Worm (Caenorhabditis elegans) whole organism, young adult: ENCODE measurements around the gene cif-1.

Experiments used
- B0261.1 ChIP-seq: sonication (generic microtip); optimal IDR thresholded peaks from 2 replicates; lab custom pipeline; 2016; ENCODE audit warnings: mild to moderate bottlenecking, missing genetic modification characterization, moderate library complexity, missing compliant biosample characterization
- C17E4.6 ChIP-seq: fragments of 200-800 bp; sonication (Bioruptor generic); IDR thresholded peaks from 2 replicates; pipeline ENCODE4 v1.3.6; 2022; ENCODE audit warnings: missing genetic modification reagents, missing genetic modification characterization, missing compliant biosample characterization
- F10E7.11 ChIP-seq: sonication (generic microtip); optimal IDR thresholded peaks from 2 replicates; lab custom pipeline; 2017; ENCODE audit warnings: mild to moderate bottlenecking, missing genetic modification characterization, moderate library complexity, missing compliant biosample characterization
- F33H1.4 ChIP-seq: fragments of 200-800 bp; sonication (Bioruptor generic); IDR thresholded peaks from 2 replicates; pipeline ENCODE4 v1.3.6; 2022; ENCODE audit warnings: missing genetic modification reagents, missing genetic modification characterization, missing compliant biosample characterization
- F37B4.10 ChIP-seq: fragments of 200-800 bp; sonication (Bioruptor generic); IDR thresholded peaks from 2 replicates; pipeline ENCODE4 v1.3.6; 2022; ENCODE audit warnings: missing genetic modification characterization, missing compliant biosample characterization
- F49E8.2 ChIP-seq: sonication (generic microtip); optimal IDR thresholded peaks from 3 replicates; lab custom pipeline; 2017; ENCODE audit warnings: missing genetic modification characterization, mild to moderate bottlenecking, missing compliant biosample characterization, antibody characterized with exemption, moderate library complexity; ENCODE audit not compliant: insufficient read depth
- F52B5.7 ChIP-seq: sonication (generic microtip); optimal IDR thresholded peaks from 2 replicates; lab custom pipeline; 2016; ENCODE audit warnings: mild to moderate bottlenecking, missing genetic modification characterization, missing compliant biosample characterization
- F57A8.1 ChIP-seq: fragments of 200-800 bp; sonication (Bioruptor generic); optimal IDR thresholded peaks from 2 replicates; lab custom pipeline; 2018; ENCODE audit warnings: mild to moderate bottlenecking, missing genetic modification characterization, moderate library complexity, missing compliant biosample characterization
- T07F8.4 ChIP-seq: sonication (generic microtip); optimal IDR thresholded peaks from 2 replicates; lab custom pipeline; 2016; ENCODE audit warnings: mild to moderate bottlenecking, missing genetic modification characterization, moderate library complexity, missing compliant biosample characterization
- Y53G8AR.9 ChIP-seq: fragments of 200-800 bp; sonication (Bioruptor generic); conservative IDR thresholded peaks from 2 replicates; pipeline ENCODE4 v1.3.6; 2022; ENCODE audit warnings: missing genetic modification reagents, missing genetic modification characterization, missing compliant biosample characterization
- Y95B8A.8 ChIP-seq: fragments of 200-800 bp; sonication (Bioruptor generic); IDR thresholded peaks from 2 replicates; pipeline ENCODE4 v1.3.6; 2022; ENCODE audit warnings: missing genetic modification reagents, missing genetic modification characterization, missing compliant biosample characterization
- ZK185.1 ChIP-seq: sonication (generic microtip); optimal IDR thresholded peaks from 2 replicates; lab custom pipeline; 2016; ENCODE audit warnings: mild to moderate bottlenecking, missing genetic modification characterization, missing compliant biosample characterization; ENCODE audit not compliant: poor library complexity, severe bottlenecking
- akir-1 ChIP-seq: fragments of 200-800 bp; sonication (Bioruptor generic); optimal IDR thresholded peaks from 2 replicates; lab custom pipeline; 2018; ENCODE audit warnings: mild to moderate bottlenecking, missing genetic modification characterization, moderate library complexity, missing compliant biosample characterization
- ama-1 ChIP-seq, 3 experiments: fragments of 150-350 bp in 1 of 3; sonication (generic microtip) in 2 of 3; optimal IDR thresholded peaks; 2 replicates each; lab custom pipeline; 2014 to 2018; ENCODE audit warnings: missing biosample characterization in 2 of 3, missing genetic modification characterization in 2 of 3, missing genetic modification reagents in 2 of 3
- attf-6 ChIP-seq: fragments of 200-800 bp; sonication (Bioruptor generic); IDR thresholded peaks from 2 replicates; pipeline ENCODE4 v1.3.6; 2022; ENCODE audit warnings: missing genetic modification reagents, missing genetic modification characterization, missing compliant biosample characterization
- ccch-3 ChIP-seq: fragments of 200-800 bp; sonication (Bioruptor generic); optimal IDR thresholded peaks from 2 replicates; lab custom pipeline; 2018; ENCODE audit warnings: mild to moderate bottlenecking, missing genetic modification characterization, missing compliant biosample characterization
- cebp-2 ChIP-seq: fragments of 200-800 bp; sonication (Bioruptor generic); IDR thresholded peaks from 2 replicates; pipeline ENCODE4 v1.3.6; 2022; ENCODE audit warnings: missing genetic modification characterization, missing compliant biosample characterization
- ceh-27 ChIP-seq: fragments of 200-800 bp; sonication (Bioruptor generic); optimal IDR thresholded peaks from 2 replicates; lab custom pipeline; 2018; ENCODE audit warnings: mild to moderate bottlenecking, missing genetic modification characterization, moderate library complexity, missing compliant biosample characterization
- ceh-40 ChIP-seq: fragments of 200-800 bp; sonication (Bioruptor generic); IDR thresholded peaks from 2 replicates; pipeline ENCODE4 v1.3.6; 2022; ENCODE audit warnings: missing genetic modification characterization, missing compliant biosample characterization
- ceh-58 ChIP-seq: fragments of 200-800 bp; sonication (Bioruptor generic); IDR thresholded peaks from 2 replicates; pipeline ENCODE4 v1.3.6; 2022; ENCODE audit warnings: missing genetic modification characterization, missing compliant biosample characterization
- chd-7 ChIP-seq: sonication (generic microtip); optimal IDR thresholded peaks from 2 replicates; lab custom pipeline; 2016; ENCODE audit warnings: mild to moderate bottlenecking, missing genetic modification characterization, moderate library complexity, missing compliant biosample characterization
- die-1 ChIP-seq: sonication (generic microtip); optimal IDR thresholded peaks from 2 replicates; lab custom pipeline; 2016; ENCODE audit warnings: missing genotype, mild to moderate bottlenecking, missing genetic modification characterization, missing compliant biosample characterization
- dox-1 ChIP-seq: fragments of 200-800 bp; sonication (Bioruptor generic); IDR thresholded peaks from 2 replicates; pipeline ENCODE4 v1.3.6; 2022; ENCODE audit warnings: missing genetic modification reagents, missing genetic modification characterization, missing compliant biosample characterization
- egl-44 ChIP-seq: fragments of 200-800 bp; sonication (Bioruptor generic); IDR thresholded peaks from 2 replicates; pipeline ENCODE4 v1.3.6; 2022; ENCODE audit warnings: missing genetic modification reagents, missing genetic modification characterization, missing compliant biosample characterization
- egrh-3 ChIP-seq: fragments of 200-800 bp; sonication (Bioruptor generic); IDR thresholded peaks from 2 replicates; pipeline ENCODE4 v1.3.6; 2022; ENCODE audit warnings: missing genetic modification reagents, missing genetic modification characterization, missing compliant biosample characterization
- ekl-4 ChIP-seq: fragments of 200-800 bp; sonication (Bioruptor generic); IDR thresholded peaks from 2 replicates; pipeline ENCODE4 v1.3.6; 2022; ENCODE audit warnings: missing genetic modification reagents, missing genetic modification characterization, missing compliant biosample characterization
- ets-4 ChIP-seq: fragments of 200-800 bp; sonication (Bioruptor generic); optimal IDR thresholded peaks from 2 replicates; lab custom pipeline; 2018; ENCODE audit warnings: mild to moderate bottlenecking, missing genetic modification characterization, missing compliant biosample characterization
- fkh-3 ChIP-seq: sonication (generic microtip); optimal IDR thresholded peaks from 2 replicates; lab custom pipeline; 2016; ENCODE audit warnings: mild to moderate bottlenecking, missing genetic modification characterization, missing compliant biosample characterization
- gei-17 ChIP-seq: fragments of 200-800 bp; sonication (Bioruptor generic); optimal IDR thresholded peaks from 2 replicates; lab custom pipeline; 2018; ENCODE audit warnings: mild to moderate bottlenecking, missing genetic modification characterization, missing compliant biosample characterization
- lin-26 ChIP-seq: fragments of 200-800 bp; sonication (Bioruptor generic); IDR thresholded peaks from 2 replicates; pipeline ENCODE4 v1.3.6; 2022; ENCODE audit warnings: missing genetic modification reagents, missing genetic modification characterization, missing compliant biosample characterization
- lin-54 ChIP-seq: fragments of 200-800 bp; sonication (Bioruptor generic); optimal IDR thresholded peaks from 2 replicates; lab custom pipeline; 2018; ENCODE audit warnings: mild to moderate bottlenecking, missing genetic modification characterization, missing compliant biosample characterization
- lsy-27 ChIP-seq: sonication (generic microtip); optimal IDR thresholded peaks from 2 replicates; lab custom pipeline; 2017; ENCODE audit warnings: missing genetic modification characterization, mild to moderate bottlenecking, missing compliant biosample characterization, antibody characterized with exemption, missing genotype, borderline replicate concordance; ENCODE audit not compliant: insufficient read depth
- madf-6 ChIP-seq: fragments of 200-800 bp; sonication (Bioruptor generic); IDR thresholded peaks from 2 replicates; pipeline ENCODE4 v1.3.6; 2022; ENCODE audit warnings: missing genetic modification reagents, missing genetic modification characterization, missing compliant biosample characterization
- mcd-1 ChIP-seq: fragments of 200-800 bp; sonication (Bioruptor generic); IDR thresholded peaks from 2 replicates; pipeline ENCODE4 v1.3.6; 2022; ENCODE audit warnings: missing genetic modification reagents, missing genetic modification characterization, missing compliant biosample characterization
- mes-4 ChIP-seq: sonication (generic microtip); optimal IDR thresholded peaks from 2 replicates; lab custom pipeline; 2016; ENCODE audit warnings: missing genotype, missing genetic modification characterization, missing compliant biosample characterization
- repo-1 ChIP-seq: sonication (generic microtip); optimal IDR thresholded peaks from 2 replicates; lab custom pipeline; 2017; ENCODE audit warnings: mild to moderate bottlenecking, missing genetic modification characterization, missing compliant biosample characterization
- sea-2 ChIP-seq: fragments of 200-800 bp; sonication (Bioruptor generic); IDR thresholded peaks from 2 replicates; pipeline ENCODE4 v1.3.6; 2022; ENCODE audit warnings: missing genetic modification characterization, missing compliant biosample characterization
- snpc-1.3 ChIP-seq: sonication (generic microtip); optimal IDR thresholded peaks from 2 replicates; lab custom pipeline; 2017; ENCODE audit warnings: missing genetic modification characterization, mild to moderate bottlenecking, missing compliant biosample characterization, antibody characterized with exemption, moderate library complexity, missing genotype, missing genetic modification reagents; ENCODE audit not compliant: insufficient read depth
- snpc-3.4 ChIP-seq: sonication (generic microtip); optimal IDR thresholded peaks from 2 replicates; lab custom pipeline; 2017; ENCODE audit warnings: missing genetic modification characterization, mild to moderate bottlenecking, missing compliant biosample characterization, antibody characterized with exemption, moderate library complexity, missing genotype, missing genetic modification reagents
- sptf-2 ChIP-seq: fragments of 200-800 bp; sonication (Bioruptor generic); optimal IDR thresholded peaks from 2 replicates; lab custom pipeline; 2018; ENCODE audit warnings: mild to moderate bottlenecking, missing genetic modification characterization, missing compliant biosample characterization
- tbp1 ChIP-seq: fragments of 200-800 bp; sonication (Bioruptor generic); optimal IDR thresholded peaks from 2 replicates; lab custom pipeline; 2018; ENCODE audit warnings: mild to moderate bottlenecking, missing genetic modification characterization, missing compliant biosample characterization
- tlf-1 ChIP-seq: fragments of 200-800 bp; sonication (Bioruptor generic); optimal IDR thresholded peaks from 2 replicates; lab custom pipeline; 2018; ENCODE audit warnings: mild to moderate bottlenecking, missing genetic modification characterization, missing compliant biosample characterization
- unc-62 ChIP-seq: fragments of 150-350 bp; optimal IDR thresholded peaks from 2 replicates; lab custom pipeline; 2014; ENCODE audit warnings: missing biosample characterization, missing genetic modification reagents, missing genetic modification characterization
- xnd-1 ChIP-seq: sonication (generic microtip); optimal IDR thresholded peaks from 2 replicates; lab custom pipeline; 2016; ENCODE audit warnings: missing genotype, missing genetic modification reagents, missing genetic modification characterization, missing compliant biosample characterization
- zfh-2 ChIP-seq: fragments of 200-800 bp; sonication (Bioruptor generic); conservative IDR thresholded peaks from 2 replicates; pipeline ENCODE4 v1.3.6; 2022; ENCODE audit warnings: missing genetic modification reagents, missing genetic modification characterization, missing compliant biosample characterization
- ztf-18 ChIP-seq: sonication (generic microtip); optimal IDR thresholded peaks from 2 replicates; lab custom pipeline; 2016; ENCODE audit warnings: missing genotype, mild to moderate bottlenecking, missing genetic modification characterization, missing compliant biosample characterization
- ztf-22 ChIP-seq: fragments of 200-800 bp; sonication (Bioruptor generic); optimal IDR thresholded peaks from 2 replicates; lab custom pipeline; 2018; ENCODE audit warnings: mild to moderate bottlenecking, missing genetic modification characterization, moderate library complexity, missing compliant biosample characterization
- ztf-26 ChIP-seq: sonication (generic microtip); optimal IDR thresholded peaks from 2 replicates; lab custom pipeline; 2017; ENCODE audit warnings: missing genetic modification characterization, missing compliant biosample characterization
- ztf-3 ChIP-seq: fragments of 200-800 bp; sonication (Bioruptor generic); optimal IDR thresholded peaks from 2 replicates; lab custom pipeline; 2018; ENCODE audit warnings: mild to moderate bottlenecking, missing genetic modification characterization, missing compliant biosample characterization

cif-1 gene

ce11 chrIV:4710459-4710858, at the start of gene cif-1:
TSS of gene cif-1 (minus strand) at chrIV:4710755.
- 0 out of 2 replicates have a peak, but pooled peaks have one; percentile 36 for TF ChIP-seq ceh-58 (GFP tag; lab: Robert Waterston, UW)
- TF ChIP-seq Y53G8AR.9 (GFP tag; lab: Robert Waterston, UW): no peak
- no peak for TF ChIP-seq F49E8.2 (tag; lab: Kevin White, UChicago)
- TF ChIP-seq F57A8.1: no peak
- TF ChIP-seq B0261.1: no peak
- no peak for TF ChIP-seq ztf-26
- no peak for TF ChIP-seq F37B4.10 (GFP tag; lab: Robert Waterston, UW)
- TF ChIP-seq unc-62 (GFP tag; lab: Kevin White, UChicago): no peak
- TF ChIP-seq zfh-2: peak; percentile 77
- TF ChIP-seq lsy-27: no peak
- 0 out of 2 replicates have a peak, but pooled peaks have one; percentile 53 for TF ChIP-seq lin-26 (GFP tag; lab: Robert Waterston, UW)
- peak; percentile 55 for TF ChIP-seq chd-7 (tag; lab: Kevin White, UChicago)
- TF ChIP-seq F10E7.11: no peak
- TF ChIP-seq ets-4: no peak
- TF ChIP-seq dox-1 (GFP tag; lab: Robert Waterston, UW): peak; percentile 53; the same call in 1 of the 2 replicates
- no peak for TF ChIP-seq ama-1 (optimal IDR thresholded peaks at IDR 0.05; lab: Kevin White, UChicago)
- no peak for TF ChIP-seq ama-1 (GFP tag; optimal IDR thresholded peaks at IDR 0.05; lab: Kevin White, UChicago)
- TF ChIP-seq ekl-4: peak; percentile 46; the same call in 1 of the 2 replicates
- TF ChIP-seq snpc-3.4: no peak
- no peak for TF ChIP-seq C17E4.6 (GFP tag; lab: Robert Waterston, UW)
- TF ChIP-seq egrh-3: no peak
- TF ChIP-seq ccch-3 (GFP tag; lab: Kevin White, UChicago): no peak
- no peak for TF ChIP-seq ztf-22 (GFP tag; lab: Kevin White, UChicago)
- peak; percentile 53 for TF ChIP-seq madf-6 (GFP tag; lab: Robert Waterston, UW)
- no peak for TF ChIP-seq cebp-2 (GFP tag; lab: Robert Waterston, UW)
- TF ChIP-seq tlf-1 (GFP tag; lab: Kevin White, UChicago): no peak
- TF ChIP-seq ceh-40 (GFP tag; lab: Robert Waterston, UW): no peak
- no peak for TF ChIP-seq lin-54 (GFP tag; lab: Kevin White, UChicago)
- peak; percentile 18 for TF ChIP-seq mes-4 (tag; lab: Kevin White, UChicago)
- TF ChIP-seq F52B5.7 (tag; lab: Kevin White, UChicago): peak; percentile 71
- peak; percentile 34 for TF ChIP-seq mcd-1 (GFP tag; lab: Robert Waterston, UW)
- peak; percentile 0 for TF ChIP-seq xnd-1
- TF ChIP-seq ZK185.1 (tag; lab: Kevin White, UChicago): no peak
- TF ChIP-seq egl-44 (GFP tag; lab: Robert Waterston, UW): no peak
- TF ChIP-seq ztf-18 (tag; lab: Kevin White, UChicago): no peak
- no peak for TF ChIP-seq ztf-3 (GFP tag; lab: Kevin White, UChicago)
- TF ChIP-seq, all 124 proteins: peak for 11

DNA sequence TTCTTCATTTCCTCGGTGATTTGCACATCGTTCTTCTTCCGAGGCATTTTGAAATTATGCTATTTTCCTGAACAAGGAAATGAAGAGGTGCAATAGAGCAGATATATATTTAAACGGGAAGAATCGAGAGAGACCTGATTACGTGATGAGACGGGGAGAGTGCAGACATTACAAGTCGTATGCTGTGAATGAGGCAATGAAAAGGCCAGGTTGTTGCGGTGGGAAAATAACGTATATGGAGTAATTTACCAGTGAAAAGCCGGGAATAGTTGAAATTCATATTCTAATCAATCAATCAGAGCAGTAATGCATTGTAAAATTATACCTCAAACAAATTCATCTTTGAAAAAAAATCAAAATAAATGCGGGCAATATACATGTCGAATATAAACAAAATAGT, 48.1 kb upstream of the cif-1 start, which contains the start of gene Y17G9B.8:
Y17G9B.8 (minus strand) TSS at position 182 of the 400 bp plus-strand sequence.
- TF ChIP-seq repo-1 (tag; lab: Kevin White, UChicago) (peak; percentile 11), ama-1 (optimal IDR thresholded peaks at IDR 0.05; lab: Kevin White, UChicago) (no peak), ama-1 (GFP tag; optimal IDR thresholded peaks at IDR 0.05; lab: Kevin White, UChicago) (no peak), tbp1 (GFP tag; lab: Kevin White, UChicago) (peak; percentile 51), ceh-27 (peak; percentile 2), fkh-3 (no peak), B0261.1 (no peak), xnd-1 (peak; percentile 32), akir-1 (GFP tag; lab: Kevin White, UChicago) (no peak), snpc-3.4 (peak; percentile 67), Y95B8A.8 (GFP tag; lab: Robert Waterston, UW) (no peak), attf-6 (GFP tag; lab: Robert Waterston, UW) (no peak), ekl-4 (no peak), T07F8.4 (no peak), die-1 (tag; lab: Kevin White, UChicago) (peak; percentile 25), sea-2 (GFP tag; lab: Robert Waterston, UW) (no peak), sptf-2 (GFP tag; lab: Kevin White, UChicago) (no peak), gei-17 (GFP tag; lab: Kevin White, UChicago) (no peak), snpc-1.3 (tag; lab: Kevin White, UChicago) (peak; percentile 11), F33H1.4 (GFP tag; lab: Robert Waterston, UW) (no peak)
